Worm (Caenorhabditis elegans) whole organism, early embryonic: ENCODE results near the gene acr-8.

Experiments
- B0310.2 ChIP-seq: sonication (generic microtip); optimal IDR thresholded peaks from 2 replicates; lab custom pipeline; 2016; ENCODE audit warnings: mild to moderate bottlenecking, missing genetic modification characterization, missing compliant biosample characterization
- F13C5.2 ChIP-seq: sonication (generic microtip); optimal IDR thresholded peaks from 2 replicates; lab custom pipeline; 2017; ENCODE audit warnings: mild to moderate bottlenecking, missing genetic modification characterization, inconsistent platforms, missing compliant biosample characterization
- aly-1 ChIP-seq: sonication (generic microtip); optimal IDR thresholded peaks from 2 replicates; lab custom pipeline; 2016; ENCODE audit warnings: missing genetic modification characterization, missing compliant biosample characterization
- ama-1 ChIP-seq: fragments of 150-350 bp; optimal IDR thresholded peaks from 2 replicates; lab custom pipeline; 2014
- ceh-13 ChIP-seq: fragments of 200-800 bp; sonication (Bioruptor generic); optimal IDR thresholded peaks from 2 replicates; lab custom pipeline; 2018; ENCODE audit warnings: mild to moderate bottlenecking, missing genetic modification characterization, missing compliant biosample characterization
- ceh-36 ChIP-seq: sonication (generic microtip); optimal IDR thresholded peaks from 2 replicates; lab custom pipeline; 2016; ENCODE audit warnings: missing genetic modification characterization, inconsistent platforms, missing compliant biosample characterization
- ets-7 ChIP-seq: sonication (generic microtip); optimal IDR thresholded peaks from 2 replicates; lab custom pipeline; 2016; ENCODE audit warnings: missing genotype, missing genetic modification characterization, missing compliant biosample characterization
- flt-1 ChIP-seq: fragments of 200-800 bp; sonication (Bioruptor generic); IDR thresholded peaks from 2 replicates; pipeline ENCODE4 v1.3.6; 2022; ENCODE audit warnings: missing genetic modification characterization, missing compliant biosample characterization
- hmbx-1 ChIP-seq: sonication (generic microtip); optimal IDR thresholded peaks from 2 replicates; lab custom pipeline; 2016; ENCODE audit warnings: mild to moderate bottlenecking, missing genetic modification characterization, missing compliant biosample characterization
- hmg-4 ChIP-seq: fragments of 200-800 bp; sonication (Bioruptor generic); optimal IDR thresholded peaks from 2 replicates; lab custom pipeline; 2018; ENCODE audit warnings: mild to moderate bottlenecking, missing genetic modification characterization, missing compliant biosample characterization
- hnd-1 ChIP-seq: sonication (generic microtip); optimal IDR thresholded peaks from 2 replicates; lab custom pipeline; 2016; ENCODE audit warnings: missing genetic modification characterization, missing compliant biosample characterization
- pes-1 ChIP-seq: fragments of 200-800 bp; sonication (Bioruptor generic); IDR thresholded peaks from 2 replicates; pipeline ENCODE4 v1.3.6; 2022; ENCODE audit warnings: missing genetic modification reagents, missing genetic modification characterization, missing compliant biosample characterization
- scrt-1 ChIP-seq: fragments of 200-800 bp; sonication (Bioruptor generic); IDR thresholded peaks from 2 replicates; pipeline ENCODE4 v1.3.6; 2022; ENCODE audit warnings: missing genetic modification characterization, missing compliant biosample characterization
- sea-1 ChIP-seq: fragments of 200-800 bp; sonication (Bioruptor generic); conservative IDR thresholded peaks from 2 replicates; pipeline ENCODE4 v1.3.6; 2022; ENCODE audit warnings: missing genetic modification characterization, missing compliant biosample characterization
- tbx-11 ChIP-seq: fragments of 200-800 bp; sonication (Bioruptor generic); IDR thresholded peaks from 2 replicates; pipeline ENCODE4 v1.3.6; 2022; ENCODE audit warnings: missing genetic modification characterization, missing compliant biosample characterization
- tbx-37 ChIP-seq: fragments of 200-800 bp; sonication (Bioruptor generic); conservative IDR thresholded peaks from 2 replicates; pipeline ENCODE4 v1.3.6; 2022; ENCODE audit warnings: missing genetic modification reagents, missing genetic modification characterization, missing compliant biosample characterization
- tra-4 ChIP-seq: sonication (generic microtip); optimal IDR thresholded peaks from 2 replicates; lab custom pipeline; 2017; ENCODE audit warnings: missing genetic modification characterization, missing compliant biosample characterization

The acr-8 gene

DNA sequence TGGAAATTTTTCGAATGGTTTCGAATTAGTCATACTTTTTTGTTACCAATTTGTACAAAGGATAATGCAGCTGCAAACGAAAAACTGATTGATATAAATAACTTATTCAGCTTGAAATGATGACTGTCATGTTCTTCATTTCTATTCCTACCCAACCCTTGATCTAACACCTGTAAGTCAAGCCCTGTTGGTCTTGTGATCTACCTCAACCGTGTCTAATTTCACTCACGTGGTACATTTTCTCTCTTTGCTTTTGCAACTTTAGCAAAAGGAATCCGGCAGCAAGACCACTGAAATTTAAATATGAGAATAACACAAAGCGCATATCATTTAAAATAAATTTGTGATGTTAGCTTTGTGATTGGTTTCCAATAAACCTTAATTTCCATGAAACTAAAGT, 8.5 kb upstream of the acr-8 start:
- TF ChIP-seq hmbx-1 (tag; lab: Kevin White, UChicago) (no peak), ets-7 (tag; lab: Kevin White, UChicago) (no peak), hmg-4 (no peak), aly-1 (no peak)

DNA sequence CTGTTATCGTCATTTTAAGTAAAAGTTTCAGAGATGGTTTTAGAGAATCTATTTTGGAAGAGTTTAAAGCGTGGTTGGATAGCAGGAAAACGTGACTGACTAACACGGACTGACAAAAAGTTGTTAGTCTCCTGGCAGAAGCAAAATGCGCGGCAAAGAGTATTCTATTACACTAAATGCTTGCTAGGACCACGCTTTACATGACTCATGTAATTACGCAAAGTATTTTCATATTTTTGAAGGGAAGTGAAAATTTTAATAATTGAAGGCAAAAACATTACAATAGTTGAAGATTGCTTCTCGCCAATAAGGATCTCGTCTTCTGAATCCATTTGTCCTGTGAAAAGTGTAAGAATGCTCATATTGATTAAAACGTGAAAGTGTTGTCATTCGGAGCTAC, 6.3 kb upstream of the acr-8 start, which contains the start of gene gur-3:
Gene gur-3, minus strand, starts transcription at position 101 of the 400 bp plus-strand sequence.
- TF ChIP-seq tbx-11 (no peak), ceh-13 (GFP tag; lab: Kevin White, UChicago) (no peak)

DNA sequence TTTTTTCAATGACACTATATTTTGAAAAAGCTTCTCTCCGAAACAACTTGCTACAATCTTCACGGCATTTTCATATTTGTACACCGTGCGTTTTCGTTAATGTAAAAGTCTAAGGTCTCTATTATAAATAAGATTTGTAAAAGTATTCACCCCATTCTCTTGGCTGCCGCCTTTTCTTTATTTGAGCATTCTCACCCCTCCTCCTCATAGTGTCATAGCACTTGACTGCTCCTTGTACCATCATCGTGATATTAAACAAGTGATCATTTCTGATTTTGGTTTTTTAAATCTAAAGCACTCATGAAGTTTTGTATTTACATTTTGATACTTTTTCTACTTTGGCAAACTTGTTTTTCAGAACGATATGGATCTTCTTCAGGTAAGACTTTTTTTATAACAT, 5.7 kb upstream of the acr-8 start, which contains the start of gene ZC504.1:
Gene ZC504.1, plus strand, starts transcription at position 301 of the 400 bp plus-strand sequence.
- TF ChIP-seq tbx-11 (no peak), aly-1 (no peak), hmg-4 (no peak), F13C5.2 (no peak), hmbx-1 (tag; lab: Kevin White, UChicago) (no peak), pes-1 (no peak), scrt-1 (GFP tag; lab: Robert Waterston, UW) (no peak)

DNA sequence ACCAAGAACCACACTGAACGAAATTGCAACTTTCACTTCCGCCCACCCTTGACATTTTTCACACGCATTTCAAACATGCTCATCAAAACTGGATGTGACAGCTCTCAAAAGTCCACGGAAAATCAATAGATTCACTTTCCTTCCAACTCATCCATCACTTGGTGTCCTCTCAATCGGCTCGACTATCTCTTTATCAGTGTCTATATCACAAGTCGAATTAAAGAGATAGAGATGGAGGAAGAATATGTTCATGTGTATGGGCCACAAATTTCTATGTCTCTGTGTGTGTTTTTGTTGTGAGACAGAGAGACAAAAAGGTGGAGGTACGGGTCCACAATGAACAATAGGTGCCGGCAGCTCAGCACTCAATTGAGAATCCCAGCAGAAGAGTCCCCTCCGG, 2.0 kb upstream of the acr-8 start:
- TF ChIP-seq B0310.2 = no peak
- no peak for TF ChIP-seq tbx-11
- TF ChIP-seq scrt-1 (GFP tag; lab: Robert Waterston, UW) = no peak
- TF ChIP-seq ama-1 (lab: Kevin White, UChicago) = no peak
- TF ChIP-seq ceh-36 (tag; lab: Kevin White, UChicago) = no peak
- no peak for TF ChIP-seq tbx-37 (GFP tag; lab: Robert Waterston, UW)
- no peak for TF ChIP-seq ceh-13 (GFP tag; lab: Kevin White, UChicago)
- no peak for TF ChIP-seq tra-4 (tag; lab: Kevin White, UChicago)
- no peak for TF ChIP-seq F13C5.2
- TF ChIP-seq hmbx-1 (tag; lab: Kevin White, UChicago) = no peak
- no peak for TF ChIP-seq aly-1
- no peak for TF ChIP-seq hnd-1 (tag; lab: Kevin White, UChicago)
- TF ChIP-seq ets-7 (tag; lab: Kevin White, UChicago) = no peak
- no peak for TF ChIP-seq sea-1 (GFP tag; lab: Robert Waterston, UW)
- no peak for TF ChIP-seq pes-1
- no peak for TF ChIP-seq hmg-4
- TF ChIP-seq flt-1 (GFP tag; lab: Robert Waterston, UW) = no peak

DNA sequence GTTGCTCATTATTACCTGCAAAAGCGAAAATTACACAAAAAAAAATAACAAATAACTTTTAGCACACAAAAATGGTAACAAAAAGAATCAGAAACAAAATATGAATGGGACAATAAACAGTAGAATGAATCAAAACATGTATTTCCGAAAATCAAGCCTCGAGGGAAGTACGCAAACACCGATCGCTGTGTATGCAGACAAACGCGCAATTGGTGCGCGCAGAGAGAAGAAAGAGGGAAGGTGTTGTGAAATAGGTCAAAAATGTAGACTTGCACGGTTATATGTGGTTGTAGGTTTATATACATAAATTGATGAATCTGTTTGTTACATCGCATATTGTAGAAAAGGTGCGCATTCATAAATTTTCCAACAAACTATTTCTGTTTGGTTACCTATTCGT, 7.2 kb downstream of the acr-8 start, which contains the start of gene cdk-11.2:
Gene cdk-11.2, minus strand, starts transcription at position 23 of the 400 bp plus-strand sequence.
- TF ChIP-seq sea-1 (GFP tag; lab: Robert Waterston, UW) (no peak), scrt-1 (GFP tag; lab: Robert Waterston, UW) (no peak), tbx-11 (no peak), flt-1 (GFP tag; lab: Robert Waterston, UW) (0 out of 2 replicates have a peak, but pooled peaks have one; percentile 14), hmg-4 (no peak), F13C5.2 (peak; percentile 50), aly-1 (no peak), pes-1 (no peak), hnd-1 (tag; lab: Kevin White, UChicago) (no peak), tbx-37 (GFP tag; lab: Robert Waterston, UW) (no peak), ama-1 (lab: Kevin White, UChicago) (no peak), B0310.2 (no peak)

DNA sequence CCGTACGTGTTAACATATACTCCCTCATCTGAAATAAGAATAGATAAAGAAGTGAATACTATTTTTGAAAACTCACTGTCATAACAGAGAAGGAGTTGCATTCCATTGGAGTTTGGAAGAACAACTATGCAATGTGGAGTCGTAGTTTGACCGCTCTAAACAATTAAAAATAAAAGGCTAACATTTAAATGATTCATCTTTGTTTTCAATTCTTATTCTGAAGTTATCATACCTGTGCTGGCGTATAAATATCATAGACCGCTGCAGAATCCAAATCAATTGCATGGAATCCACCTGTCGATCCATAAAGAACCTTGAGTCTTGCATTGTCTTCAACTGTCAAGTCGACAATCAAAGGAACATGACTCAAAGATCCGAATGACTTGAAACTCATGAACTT, 10.2 kb downstream of the acr-8 start:
- TF ChIP-seq hmbx-1 (tag; lab: Kevin White, UChicago) = no peak
- no peak for TF ChIP-seq B0310.2
- TF ChIP-seq pes-1 = no peak
- no peak for TF ChIP-seq F13C5.2
- no peak for TF ChIP-seq ceh-36 (tag; lab: Kevin White, UChicago)
- no peak for TF ChIP-seq sea-1 (GFP tag; lab: Robert Waterston, UW)
- no peak for TF ChIP-seq ets-7 (tag; lab: Kevin White, UChicago)
- no peak for TF ChIP-seq tbx-37 (GFP tag; lab: Robert Waterston, UW)
- TF ChIP-seq aly-1 = no peak

DNA sequence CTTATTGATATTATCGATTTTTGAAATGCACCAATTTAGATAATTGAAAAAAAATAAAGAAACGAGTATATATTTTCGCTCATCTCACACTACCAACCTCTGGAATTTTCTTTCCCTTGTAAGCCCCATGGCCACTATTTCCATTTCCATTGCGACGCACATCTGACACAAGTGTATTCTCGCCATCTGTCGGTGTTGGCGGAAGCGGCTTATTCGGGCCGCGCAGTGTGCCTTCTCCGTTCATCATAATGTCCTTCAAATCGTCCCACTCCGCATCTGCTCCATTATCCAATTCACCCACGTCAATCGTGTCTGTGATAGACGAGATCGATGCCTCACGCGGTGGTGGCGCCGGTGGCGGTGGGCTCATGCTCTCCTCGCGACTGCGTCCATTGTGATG, 12.2 kb downstream of the acr-8 start:
- no peak for TF ChIP-seq ceh-36 (tag; lab: Kevin White, UChicago)
- TF ChIP-seq sea-1 (GFP tag; lab: Robert Waterston, UW) = 0 out of 2 replicates have a peak, but pooled peaks have one; percentile 47
- no peak for TF ChIP-seq hnd-1 (tag; lab: Kevin White, UChicago)
- no peak for TF ChIP-seq tbx-11
- TF ChIP-seq ama-1 (lab: Kevin White, UChicago) = no peak
- no peak for TF ChIP-seq flt-1 (GFP tag; lab: Robert Waterston, UW)
- no peak for TF ChIP-seq hmbx-1 (tag; lab: Kevin White, UChicago)

DNA sequence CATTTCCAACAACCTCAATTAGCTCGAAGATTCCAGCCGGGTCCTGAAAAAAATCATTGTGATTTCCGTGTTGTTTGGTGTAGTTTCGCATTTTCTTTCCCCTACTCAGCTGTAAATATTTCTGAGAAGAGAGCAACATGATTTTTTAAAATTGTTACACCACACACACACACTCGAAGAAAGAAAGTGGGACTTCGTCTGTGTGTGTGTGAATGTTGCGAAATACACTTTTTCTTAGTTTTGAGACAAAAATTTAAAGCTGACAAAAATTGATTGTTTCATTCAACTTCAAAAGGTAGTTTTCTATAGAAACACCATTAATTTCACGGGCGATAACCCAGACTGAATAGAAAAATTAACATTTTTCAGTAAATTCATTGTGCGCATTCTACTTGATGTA, 15.6 kb downstream of the acr-8 start:
- TF ChIP-seq tbx-11 (no peak), ceh-36 (tag; lab: Kevin White, UChicago) (no peak), hmg-4 (no peak), aly-1 (no peak), hmbx-1 (tag; lab: Kevin White, UChicago) (no peak), ceh-13 (GFP tag; lab: Kevin White, UChicago) (no peak), tra-4 (tag; lab: Kevin White, UChicago) (no peak), ama-1 (lab: Kevin White, UChicago) (no peak), pes-1 (no peak), hnd-1 (tag; lab: Kevin White, UChicago) (no peak), scrt-1 (GFP tag; lab: Robert Waterston, UW) (no peak)

DNA sequence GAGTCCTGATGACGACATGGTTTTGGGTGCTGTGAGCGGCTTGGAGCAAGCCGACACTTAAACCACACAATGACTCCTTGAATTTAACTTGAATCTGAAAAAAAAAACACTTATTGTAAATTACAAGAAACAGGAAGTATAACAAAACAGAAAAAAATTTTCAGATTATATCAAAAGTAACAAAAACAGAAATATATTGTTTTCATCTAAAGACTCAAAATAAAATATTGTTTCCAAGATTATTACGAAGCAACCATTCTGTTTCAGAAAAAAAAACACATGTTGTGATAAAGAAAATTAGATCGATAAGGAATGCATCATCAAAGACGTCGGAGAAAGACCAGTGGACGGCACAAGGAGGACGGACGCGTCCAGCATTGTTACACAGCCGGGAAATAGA, 16.0 kb downstream of the acr-8 start, which contains the start of gene mig-15:
Gene mig-15, minus strand, starts transcription at position 101 of the 400 bp plus-strand sequence.
- no peak for TF ChIP-seq hmg-4
- no peak for TF ChIP-seq tbx-37 (GFP tag; lab: Robert Waterston, UW)
- no peak for TF ChIP-seq tra-4 (tag; lab: Kevin White, UChicago)
- TF ChIP-seq scrt-1 (GFP tag; lab: Robert Waterston, UW) = no peak
- no peak for TF ChIP-seq sea-1 (GFP tag; lab: Robert Waterston, UW)
- no peak for TF ChIP-seq ceh-36 (tag; lab: Kevin White, UChicago)
- no peak for TF ChIP-seq B0310.2
- no peak for TF ChIP-seq flt-1 (GFP tag; lab: Robert Waterston, UW)
- no peak for TF ChIP-seq F13C5.2
- no peak for TF ChIP-seq ceh-13 (GFP tag; lab: Kevin White, UChicago)
- TF ChIP-seq hmbx-1 (tag; lab: Kevin White, UChicago) = no peak
- TF ChIP-seq ama-1 (lab: Kevin White, UChicago) = no peak
- no peak for TF ChIP-seq ets-7 (tag; lab: Kevin White, UChicago)
- TF ChIP-seq aly-1 = no peak
- TF ChIP-seq hnd-1 (tag; lab: Kevin White, UChicago) = no peak
